Worm (Caenorhabditis elegans): ENCODE data around the gene semo-1.

ce11 chrIV:14072011-14072649, 21.1 kb downstream of the semo-1 start:
- TF ChIP-seq pha-4 (tag; optimal IDR thresholded peaks at IDR 0.05): no peak
- no peak for TF ChIP-seq fax-1 (tag; optimal IDR thresholded peaks at IDR 0.05)
- TF ChIP-seq sox-4 (tag; optimal IDR thresholded peaks at IDR 0.05): no peak
- no peak for TF ChIP-seq ceh-48 (tag; optimal IDR thresholded peaks at IDR 0.05)
- TF ChIP-seq ceh-31 (tag; optimal IDR thresholded peaks at IDR 0.05): no peak
- no peak for TF ChIP-seq ceh-14 (tag; optimal IDR thresholded peaks at IDR 0.05)
- no peak for TF ChIP-seq ref-2 (tag; optimal IDR thresholded peaks at IDR 0.05)
- no peak for TF ChIP-seq nfya-1 (tag; optimal IDR thresholded peaks at IDR 0.05)
